Worm (Caenorhabditis elegans): ENCODE data around the gene polh-1.

ce11 chrIII:1922516-1922915 is 27.6 kb downstream of the polh-1 start:
- TF ChIP-seq nhr-12 (tag; optimal IDR thresholded peaks at IDR 0.05) (no peak), lsy-2 (tag; optimal IDR thresholded peaks at IDR 0.05) (peak in 1 of 2 experiments; percentile 30), ZK546.5 (tag; optimal IDR thresholded peaks at IDR 0.05) (no peak), egl-27 (tag; optimal IDR thresholded peaks at IDR 0.05) (no peak), unc-62 (GFP tag; optimal IDR thresholded peaks at IDR 0.05) (no peak), F13H6.1 (tag; optimal IDR thresholded peaks at IDR 0.05) (no peak), nhr-129 (tag; optimal IDR thresholded peaks at IDR 0.05) (no peak), unc-39 (tag; optimal IDR thresholded peaks at IDR 0.05) (no peak), nhr-77 (tag; optimal IDR thresholded peaks at IDR 0.05) (no peak), snpc-4 (tag; optimal IDR thresholded peaks at IDR 0.05) (no peak), skn-1 (tag; optimal IDR thresholded peaks at IDR 0.05) (no peak)

Data from whole organism, L2 larva.